Fruit fly (Drosophila melanogaster): ENCODE data around the gene cindr.
A peak's percentile ranks its signal among the peaks of the same experiment; 100 is the strongest.

Gene cindr

DNA sequence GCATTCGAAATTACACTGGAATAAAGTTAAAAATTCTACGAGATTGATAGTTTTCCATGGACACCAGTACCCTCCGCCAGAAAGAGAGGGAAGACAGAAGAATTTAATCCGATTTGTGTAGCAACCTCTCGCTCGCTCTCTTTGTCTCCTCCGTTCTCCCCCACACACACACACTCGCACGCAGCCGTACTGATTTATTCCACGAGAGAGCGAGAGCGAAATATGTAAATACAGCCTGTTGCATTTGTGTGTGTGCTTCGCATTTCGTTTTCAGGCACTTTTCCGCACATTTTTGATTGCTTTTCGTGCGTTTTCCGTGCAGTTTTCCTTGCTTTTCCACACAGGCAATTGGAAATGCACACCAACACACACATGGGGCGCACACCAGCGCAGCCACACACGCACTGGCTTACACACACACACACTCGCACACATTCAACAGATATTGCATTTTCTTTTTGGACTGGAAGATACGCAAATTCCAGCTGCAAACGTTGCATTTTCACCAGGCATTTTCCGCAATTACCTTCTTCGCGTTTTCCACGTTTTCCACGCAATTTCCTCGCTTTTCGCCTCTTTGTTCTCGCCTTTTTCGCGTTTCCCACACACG, 2.5 kb upstream of the cindr start:
- TF ChIP-seq tj (GFP tag; optimal IDR thresholded peaks at IDR 0.05) (peak; percentile 74), pad (GFP tag; optimal IDR thresholded peaks at IDR 0.05) (peak; percentile 36), CG1620 (GFP tag; optimal IDR thresholded peaks at IDR 0.05) (no peak), cic (GFP tag; optimal IDR thresholded peaks at IDR 0.05) (peak; percentile 22)

DNA sequence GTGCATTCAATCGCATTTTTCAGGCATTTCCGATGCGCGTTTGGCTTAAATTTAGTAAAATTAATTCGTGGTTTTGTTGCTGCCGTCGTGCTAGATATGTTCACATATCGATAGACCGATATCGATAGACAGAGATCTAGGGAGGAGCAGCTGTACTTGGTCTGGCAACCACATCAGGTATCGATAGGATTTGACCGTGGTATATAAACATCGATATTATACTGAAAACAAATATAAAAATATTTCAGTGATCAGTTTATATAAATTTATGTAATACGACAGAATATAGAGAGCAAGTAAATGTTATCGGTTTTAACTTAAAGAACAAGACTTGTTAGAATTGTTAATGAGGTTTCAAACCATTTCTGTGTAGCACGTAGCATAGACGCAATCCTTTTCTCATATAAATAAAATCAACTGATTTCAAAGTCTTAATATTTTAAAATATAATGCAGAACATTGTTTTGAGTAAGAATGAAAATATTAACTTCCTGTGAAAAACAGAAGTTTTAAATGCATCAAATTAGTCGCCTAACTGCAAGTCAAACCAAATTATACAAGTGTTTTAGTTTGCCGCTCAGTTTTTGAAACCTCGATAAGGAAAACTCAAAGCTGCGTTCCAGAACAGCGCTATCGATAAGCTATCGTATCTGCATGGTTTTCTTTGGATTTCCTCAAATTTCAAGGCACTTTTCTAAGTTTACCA, 1.8 kb upstream of the cindr start, which contains the start of the genes wts and dj-1beta:
wts (minus strand) TSS at position 130 of the 706 bp plus-strand sequence.
dj-1beta (plus strand) TSS at position 628 of the 706 bp plus-strand sequence.
- no peak for TF ChIP-seq Clk (GFP tag; optimal IDR thresholded peaks at IDR 0.05)
- TF ChIP-seq cnc (optimal IDR thresholded peaks at IDR 0.05), result no peak
- no peak for TF ChIP-seq CG11617 (GFP tag; optimal IDR thresholded peaks at IDR 0.05)
- peak; percentile 6 for TF ChIP-seq CG7101 (tag; optimal IDR thresholded peaks at IDR 0.05)
- TF ChIP-seq Mnt (GFP tag; optimal IDR thresholded peaks at IDR 0.05), result no peak
- TF ChIP-seq bab1 (GFP tag; optimal IDR thresholded peaks at IDR 0.05), result no peak
- no peak for TF ChIP-seq CG14711 (tag; optimal IDR thresholded peaks at IDR 0.05)
- TF ChIP-seq Hr96 (GFP tag; optimal IDR thresholded peaks at IDR 0.05), result peak; percentile 14
- no peak for TF ChIP-seq pad (GFP tag; optimal IDR thresholded peaks at IDR 0.05)
- no peak for TF ChIP-seq tj (GFP tag; optimal IDR thresholded peaks at IDR 0.05)
- no peak for TF ChIP-seq ovo (GFP tag; optimal IDR thresholded peaks at IDR 0.05)
- no peak for TF ChIP-seq CG7045 (GFP tag; optimal IDR thresholded peaks at IDR 0.05)
- no peak for TF ChIP-seq cic (GFP tag; optimal IDR thresholded peaks at IDR 0.05)
- TF ChIP-seq CG5204 (GFP tag; optimal IDR thresholded peaks at IDR 0.05), result no peak
- TF ChIP-seq CG1620 (GFP tag; optimal IDR thresholded peaks at IDR 0.05), result peak; percentile 16
- no peak for TF ChIP-seq CG33017 (tag; optimal IDR thresholded peaks at IDR 0.05)
- TF ChIP-seq toe (GFP tag; optimal IDR thresholded peaks at IDR 0.05), result peak; percentile 11
- no peak for TF ChIP-seq CG12768 (GFP tag; optimal IDR thresholded peaks at IDR 0.05)
- TF ChIP-seq Crg-1 (GFP tag; optimal IDR thresholded peaks at IDR 0.05), result no peak
- TF ChIP-seq kay (GFP tag; ENCODE audit: borderline replicate concordance), result peak; percentile 64

DNA sequence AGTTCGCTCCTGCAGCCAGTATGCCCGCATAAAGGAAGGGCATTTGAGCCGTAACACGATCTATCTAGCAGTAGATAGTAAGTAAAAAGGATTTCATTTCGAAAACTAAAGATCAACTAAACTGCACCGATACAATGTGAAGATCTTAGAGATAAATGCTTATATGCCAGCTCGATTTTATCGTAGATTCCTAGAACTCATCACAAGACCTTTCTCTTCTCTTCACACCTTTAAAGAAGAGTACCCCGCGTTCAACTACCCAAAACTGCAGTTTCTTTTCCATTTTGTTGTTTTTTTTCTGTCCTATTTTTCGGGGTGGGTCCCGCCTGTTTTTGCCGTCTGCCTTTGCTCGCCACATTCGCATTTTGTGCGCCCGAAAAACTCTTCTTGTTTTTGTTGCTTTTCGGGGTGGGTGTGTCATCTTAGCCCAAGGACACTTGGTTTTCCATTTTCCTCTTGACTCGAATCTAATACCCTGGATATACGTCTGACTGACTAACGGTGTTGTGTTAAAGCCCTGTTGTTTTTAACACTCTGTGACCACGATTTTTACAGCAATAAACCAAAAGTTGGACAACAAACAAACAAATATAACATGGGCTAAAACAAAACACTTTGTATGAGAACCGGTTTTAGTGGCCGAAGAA, 993 bp downstream of the cindr start:
- TF ChIP-seq Hr96 (GFP tag; optimal IDR thresholded peaks at IDR 0.05) (no peak), CG5204 (GFP tag; optimal IDR thresholded peaks at IDR 0.05) (no peak), ovo (GFP tag; optimal IDR thresholded peaks at IDR 0.05) (no peak), CG7101 (tag; optimal IDR thresholded peaks at IDR 0.05) (no peak), Clk (GFP tag; optimal IDR thresholded peaks at IDR 0.05) (no peak), CG1620 (GFP tag; optimal IDR thresholded peaks at IDR 0.05) (no peak), CG12768 (GFP tag; optimal IDR thresholded peaks at IDR 0.05) (no peak), cnc (optimal IDR thresholded peaks at IDR 0.05) (no peak), toe (GFP tag; optimal IDR thresholded peaks at IDR 0.05) (no peak), CG33017 (tag; optimal IDR thresholded peaks at IDR 0.05) (no peak), bab1 (GFP tag; optimal IDR thresholded peaks at IDR 0.05) (no peak), Mnt (GFP tag; optimal IDR thresholded peaks at IDR 0.05) (no peak), tj (GFP tag; optimal IDR thresholded peaks at IDR 0.05) (no peak), CG11617 (GFP tag; optimal IDR thresholded peaks at IDR 0.05) (no peak), Crg-1 (GFP tag; optimal IDR thresholded peaks at IDR 0.05) (no peak), CG14711 (tag; optimal IDR thresholded peaks at IDR 0.05) (no peak)

DNA sequence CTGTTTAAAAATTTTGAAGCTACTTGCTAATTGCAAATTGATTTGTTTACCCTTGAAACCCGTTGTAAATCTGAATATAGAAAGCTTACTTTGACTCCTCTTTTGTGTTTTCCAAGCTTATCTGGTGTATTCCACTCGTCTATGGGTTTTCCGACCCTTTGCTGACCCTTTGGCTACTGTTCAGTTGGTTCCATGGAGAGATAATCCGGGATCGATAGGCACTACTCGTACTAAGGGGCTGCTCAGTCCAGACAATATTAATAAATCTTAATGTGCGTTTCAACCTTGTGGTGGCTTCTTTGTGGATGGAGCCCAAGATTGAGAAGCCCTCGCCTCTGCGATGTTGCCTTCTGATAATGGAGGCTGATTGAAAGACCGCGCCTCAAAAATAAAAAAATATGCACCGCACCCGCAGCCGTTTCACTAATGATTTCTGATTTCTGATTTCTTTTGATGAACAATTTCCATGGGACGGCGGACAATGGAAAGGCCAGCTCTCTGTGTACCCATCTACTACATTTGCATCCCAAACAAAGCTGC, 1.9 kb downstream of the cindr start:
- TF ChIP-seq tj (GFP tag; optimal IDR thresholded peaks at IDR 0.05), result no peak
- no peak for TF ChIP-seq bab1 (GFP tag; optimal IDR thresholded peaks at IDR 0.05)
- no peak for TF ChIP-seq pad (GFP tag; optimal IDR thresholded peaks at IDR 0.05)
- TF ChIP-seq toe (GFP tag; optimal IDR thresholded peaks at IDR 0.05), result no peak
- TF ChIP-seq CG33017 (tag; optimal IDR thresholded peaks at IDR 0.05), result no peak
- no peak for TF ChIP-seq CG7045 (GFP tag; optimal IDR thresholded peaks at IDR 0.05)
- TF ChIP-seq CG11617 (GFP tag; optimal IDR thresholded peaks at IDR 0.05), result no peak
- no peak for TF ChIP-seq ovo (GFP tag; optimal IDR thresholded peaks at IDR 0.05)
- no peak for TF ChIP-seq kay (GFP tag; ENCODE audit: borderline replicate concordance)
- TF ChIP-seq CG14711 (tag; optimal IDR thresholded peaks at IDR 0.05), result no peak
- TF ChIP-seq cnc (optimal IDR thresholded peaks at IDR 0.05), result no peak
- TF ChIP-seq CG5204 (GFP tag; optimal IDR thresholded peaks at IDR 0.05), result no peak
- TF ChIP-seq Crg-1 (GFP tag; optimal IDR thresholded peaks at IDR 0.05), result no peak
- TF ChIP-seq CG12768 (GFP tag; optimal IDR thresholded peaks at IDR 0.05), result no peak
- TF ChIP-seq Clk (GFP tag; optimal IDR thresholded peaks at IDR 0.05), result no peak
- TF ChIP-seq CG7101 (tag; optimal IDR thresholded peaks at IDR 0.05), result no peak
- TF ChIP-seq Hr96 (GFP tag; optimal IDR thresholded peaks at IDR 0.05), result no peak
- TF ChIP-seq Mnt (GFP tag; optimal IDR thresholded peaks at IDR 0.05), result no peak
- no peak for TF ChIP-seq cic (GFP tag; optimal IDR thresholded peaks at IDR 0.05)

DNA sequence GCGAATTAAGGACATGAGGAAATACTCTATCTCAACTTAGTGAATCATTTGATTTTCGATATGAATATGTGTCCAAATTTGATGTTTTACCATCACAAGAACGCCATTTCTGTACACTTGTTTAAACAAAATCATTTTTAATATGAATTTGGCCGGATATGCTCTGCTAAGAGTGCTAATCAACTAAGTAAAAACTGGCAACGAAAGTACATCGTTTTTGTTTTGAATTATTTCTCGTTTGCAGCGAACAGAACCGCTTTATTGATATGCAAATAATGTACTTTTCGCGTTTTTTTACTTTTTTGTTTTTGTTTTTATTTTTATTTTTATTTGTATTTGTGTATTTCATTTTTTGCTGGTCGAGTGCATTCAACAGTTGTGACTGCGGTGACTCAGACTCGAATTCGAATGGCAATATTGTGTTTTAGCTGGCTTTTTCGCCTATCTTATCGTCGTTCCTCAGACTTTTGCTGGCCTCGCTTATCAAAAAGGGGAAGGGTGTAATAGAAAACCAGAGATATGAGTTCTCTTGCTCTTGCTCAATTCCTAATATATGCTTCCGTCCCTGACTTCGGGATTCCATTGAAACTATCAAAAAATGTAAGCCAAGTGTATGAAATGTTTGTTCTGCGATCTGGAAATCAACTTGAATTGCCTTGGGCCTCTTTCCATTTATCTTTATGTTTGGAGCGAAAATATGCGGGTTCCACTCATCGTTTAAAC, 3.0 kb downstream of the cindr start:
- peak; percentile 3 for TF ChIP-seq cic (GFP tag; optimal IDR thresholded peaks at IDR 0.05)
- no peak for TF ChIP-seq bab1 (GFP tag; optimal IDR thresholded peaks at IDR 0.05)
- no peak for TF ChIP-seq CG33017 (tag; optimal IDR thresholded peaks at IDR 0.05)
- no peak for TF ChIP-seq CG7101 (tag; optimal IDR thresholded peaks at IDR 0.05)
- TF ChIP-seq CG7045 (GFP tag; optimal IDR thresholded peaks at IDR 0.05), result no peak
- TF ChIP-seq pad (GFP tag; optimal IDR thresholded peaks at IDR 0.05), result no peak
- no peak for TF ChIP-seq Hr96 (GFP tag; optimal IDR thresholded peaks at IDR 0.05)
- TF ChIP-seq Mnt (GFP tag; optimal IDR thresholded peaks at IDR 0.05), result peak; percentile 2
- no peak for TF ChIP-seq toe (GFP tag; optimal IDR thresholded peaks at IDR 0.05)
- TF ChIP-seq cnc (optimal IDR thresholded peaks at IDR 0.05), result no peak
- no peak for TF ChIP-seq Clk (GFP tag; optimal IDR thresholded peaks at IDR 0.05)
- TF ChIP-seq CG1620 (GFP tag; optimal IDR thresholded peaks at IDR 0.05), result no peak
- no peak for TF ChIP-seq CG5204 (GFP tag; optimal IDR thresholded peaks at IDR 0.05)
- no peak for TF ChIP-seq ovo (GFP tag; optimal IDR thresholded peaks at IDR 0.05)
- peak; percentile 51 for TF ChIP-seq tj (GFP tag; optimal IDR thresholded peaks at IDR 0.05)
- no peak for TF ChIP-seq CG12768 (GFP tag; optimal IDR thresholded peaks at IDR 0.05)
- peak; percentile 88 for TF ChIP-seq kay (GFP tag; ENCODE audit: borderline replicate concordance)
- TF ChIP-seq Crg-1 (GFP tag; optimal IDR thresholded peaks at IDR 0.05), result no peak
- TF ChIP-seq CG11617 (GFP tag; optimal IDR thresholded peaks at IDR 0.05), result no peak

All from whole organism, adult.